Fruit fly (Drosophila melanogaster): Measurements from ENCODE around the gene ear.

Gene ear

DNA sequence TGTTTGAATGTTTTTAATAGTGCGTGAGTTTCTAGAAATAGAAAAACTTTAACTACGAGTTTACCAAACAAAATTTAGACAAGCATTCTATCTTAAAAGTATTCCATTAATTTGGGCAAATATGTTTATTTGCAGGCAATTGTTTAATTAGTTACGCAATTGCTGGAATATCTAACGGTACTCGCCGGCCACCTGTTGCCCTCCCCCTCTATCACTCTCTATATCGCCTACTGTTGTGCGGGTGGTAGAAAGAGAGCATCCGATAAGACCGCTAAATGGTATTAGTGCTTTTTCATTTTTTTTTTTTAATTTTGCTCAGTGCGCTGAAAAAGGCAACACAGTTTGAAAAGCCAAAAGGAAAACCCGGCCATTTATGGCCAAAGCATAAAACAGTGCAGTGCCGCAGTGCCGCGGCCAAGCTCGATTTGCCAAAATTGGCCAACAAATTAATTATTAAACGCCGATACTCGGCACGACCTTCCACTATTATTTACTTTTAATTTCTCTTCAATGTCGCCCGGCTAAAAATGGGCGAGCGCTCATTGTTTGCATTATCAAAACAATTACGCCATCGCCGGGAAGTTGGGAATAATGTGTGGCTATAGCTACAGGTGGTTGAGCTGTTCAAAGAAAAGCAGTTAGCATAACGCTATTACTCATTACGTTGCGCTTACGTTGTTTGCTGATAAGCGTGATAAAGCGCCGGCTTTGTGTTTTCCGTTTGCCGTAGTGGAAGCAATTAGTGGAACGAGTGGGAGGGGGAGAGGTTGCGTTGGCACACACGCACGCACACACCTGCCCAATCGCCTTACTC is 30.5 kb upstream of the ear start (continued):
- no peak for TF ChIP-seq Hmx (GFP tag; optimal IDR thresholded peaks at IDR 0.05)
- TF ChIP-seq Ssrp (tag; optimal IDR thresholded peaks at IDR 0.05): no peak
- TF ChIP-seq CG10565 (GFP tag; optimal IDR thresholded peaks at IDR 0.05): no peak
- TF ChIP-seq MBD-R2 (GFP tag; IDR thresholded peaks at IDR 0.05): no peak
- TF ChIP-seq CG1832 (GFP tag; optimal IDR thresholded peaks at IDR 0.05): peak; percentile 46
- no peak for TF ChIP-seq eyg (GFP tag; optimal IDR thresholded peaks at IDR 0.05)
- TF ChIP-seq CG10654 (GFP tag; optimal IDR thresholded peaks at IDR 0.05): no peak
- no peak for TF ChIP-seq ERR (GFP tag; optimal IDR thresholded peaks at IDR 0.05)
- TF ChIP-seq nom (GFP tag; optimal IDR thresholded peaks at IDR 0.05): peak; percentile 12
- TF ChIP-seq kay (GFP tag; optimal IDR thresholded peaks at IDR 0.05): no peak
- peak; percentile 31 for TF ChIP-seq CG6765 (GFP tag; optimal IDR thresholded peaks at IDR 0.05)
- TF ChIP-seq CG12104 (GFP tag; optimal IDR thresholded peaks at IDR 0.05): no peak
- no peak for TF ChIP-seq Dip2 (GFP tag; IDR thresholded peaks at IDR 0.05)
- TF ChIP-seq fd3F (GFP tag; optimal IDR thresholded peaks at IDR 0.05): no peak
- TF ChIP-seq hth (optimal IDR thresholded peaks at IDR 0.05): no peak
- no peak for TF ChIP-seq CG1792 (GFP tag; optimal IDR thresholded peaks at IDR 0.05)
- no peak for TF ChIP-seq CG11695 (GFP tag; IDR thresholded peaks at IDR 0.05)
- no peak for TF ChIP-seq CG17361 (GFP tag; IDR thresholded peaks at IDR 0.05)
- TF ChIP-seq Oli (tag; optimal IDR thresholded peaks at IDR 0.05): no peak
- TF ChIP-seq CG17568 (GFP tag; optimal IDR thresholded peaks at IDR 0.05): no peak
- TF ChIP-seq B-H2 (GFP tag; optimal IDR thresholded peaks at IDR 0.05): no peak
- TF ChIP-seq Scr (GFP tag; IDR thresholded peaks at IDR 0.05; ENCODE audit: partially characterized antibody): no peak
- no peak for TF ChIP-seq sc (optimal IDR thresholded peaks at IDR 0.05)
- TF ChIP-seq sc (GFP tag; optimal IDR thresholded peaks at IDR 0.05): no peak
- TF ChIP-seq scrt (GFP tag; optimal IDR thresholded peaks at IDR 0.05): peak; percentile 61

- TF ChIP-seq CG12744 (GFP tag; optimal IDR thresholded peaks at IDR 0.05) (no peak), CG1603 (tag; optimal IDR thresholded peaks at IDR 0.05) (no peak), Sin3A (optimal IDR thresholded peaks at IDR 0.05) (no peak), pfk (GFP tag; optimal IDR thresholded peaks at IDR 0.05) (peak; percentile 13), CG7372 (GFP tag; IDR thresholded peaks at IDR 0.05) (no peak), H2.0 (GFP tag; IDR thresholded peaks at IDR 0.05) (no peak), CG7786 (GFP tag; optimal IDR thresholded peaks at IDR 0.05) (no peak), CG10147 (GFP tag; optimal IDR thresholded peaks at IDR 0.05) (no peak), CG17802 (tag; optimal IDR thresholded peaks at IDR 0.05) (no peak), CG8290 (GFP tag; optimal IDR thresholded peaks at IDR 0.05) (no peak), CG8290 (tag; optimal IDR thresholded peaks at IDR 0.05) (peak in 1 of 2 experiments; percentile 35), slp2 (GFP tag; optimal IDR thresholded peaks at IDR 0.05) (no peak), Atf3 (GFP tag; optimal IDR thresholded peaks at IDR 0.05) (no peak), ro (GFP tag; IDR thresholded peaks at IDR 0.05) (no peak), Dll (GFP tag; IDR thresholded peaks at IDR 0.05; ENCODE audit: partially characterized antibody) (no peak), tx (GFP tag; optimal IDR thresholded peaks at IDR 0.05) (no peak), maf-S (GFP tag; optimal IDR thresholded peaks at IDR 0.05) (no peak), CG10979 (tag; optimal IDR thresholded peaks at IDR 0.05) (no peak), CG2199 (GFP tag; IDR thresholded peaks at IDR 0.05) (no peak), CG31388 (GFP tag; optimal IDR thresholded peaks at IDR 0.05) (no peak), CG10462 (GFP tag; optimal IDR thresholded peaks at IDR 0.05) (no peak), sob (GFP tag; IDR thresholded peaks at IDR 0.05) (no peak), Bgb (GFP tag; IDR thresholded peaks at IDR 0.05; ENCODE audit: partially characterized antibody) (no peak), Dp (GFP tag; optimal IDR thresholded peaks at IDR 0.05) (no peak), Spps (tag; optimal IDR thresholded peaks at IDR 0.05) (no peak), cas (GFP tag; IDR thresholded peaks at IDR 0.05) (no peak), Hsf (GFP tag; optimal IDR thresholded peaks at IDR 0.05) (no peak), eyg (GFP tag; optimal IDR thresholded peaks at IDR 0.05) (no peak), CG6765 (GFP tag; optimal IDR thresholded peaks at IDR 0.05) (no peak)
These were observed 29.9 kb upstream of the ear start, which contains the start of gene CG45218 for dm6 chr3R:15290642-15291118. Gene CG45218 (minus strand): TSS chr3R:15290799.
